Fruit fly (Drosophila melanogaster): ENCODE measurements around the gene CG6125.
A peak's percentile ranks its signal among the peaks of the same experiment; 100 is the strongest.

Gene CG6125

dm6 chr3R:15425638-15426487 lies 19.0 kb upstream of the CG6125 start:
- no peak for TF ChIP-seq CG12768 (GFP tag; optimal IDR thresholded peaks at IDR 0.05)
- TF ChIP-seq bab1 (GFP tag; optimal IDR thresholded peaks at IDR 0.05): no peak
- no peak for TF ChIP-seq ovo (GFP tag; optimal IDR thresholded peaks at IDR 0.05)
- TF ChIP-seq CG14711 (tag; optimal IDR thresholded peaks at IDR 0.05): no peak

- TF ChIP-seq CG7045 (GFP tag; optimal IDR thresholded peaks at IDR 0.05): no peak
- TF ChIP-seq CG5204 (GFP tag; optimal IDR thresholded peaks at IDR 0.05): no peak
- TF ChIP-seq cic (GFP tag; optimal IDR thresholded peaks at IDR 0.05): no peak
- no peak for TF ChIP-seq CG33017 (tag; optimal IDR thresholded peaks at IDR 0.05)
- no peak for TF ChIP-seq CG11617 (GFP tag; optimal IDR thresholded peaks at IDR 0.05)
- no peak for TF ChIP-seq CG14711 (tag; optimal IDR thresholded peaks at IDR 0.05)
- TF ChIP-seq pad (GFP tag; optimal IDR thresholded peaks at IDR 0.05): no peak
- TF ChIP-seq CG7101 (tag; optimal IDR thresholded peaks at IDR 0.05): no peak
- no peak for TF ChIP-seq bab1 (GFP tag; optimal IDR thresholded peaks at IDR 0.05)
- TF ChIP-seq cnc (optimal IDR thresholded peaks at IDR 0.05): no peak
- no peak for TF ChIP-seq tj (GFP tag; optimal IDR thresholded peaks at IDR 0.05)
- no peak for TF ChIP-seq toe (GFP tag; optimal IDR thresholded peaks at IDR 0.05)
- TF ChIP-seq CG1620 (GFP tag; optimal IDR thresholded peaks at IDR 0.05): no peak
- no peak for TF ChIP-seq CG12768 (GFP tag; optimal IDR thresholded peaks at IDR 0.05)
- TF ChIP-seq kay (GFP tag; ENCODE audit: borderline replicate concordance): no peak
- TF ChIP-seq Crg-1 (GFP tag; optimal IDR thresholded peaks at IDR 0.05): no peak
- TF ChIP-seq ovo (GFP tag; optimal IDR thresholded peaks at IDR 0.05): no peak
- no peak for TF ChIP-seq Hr96 (GFP tag; optimal IDR thresholded peaks at IDR 0.05)
- TF ChIP-seq Clk (GFP tag; optimal IDR thresholded peaks at IDR 0.05): no peak
Measured at dm6 chr3R:15424187-15424586, 17.3 kb upstream of the CG6125 start.

- TF ChIP-seq Hr96 (GFP tag; optimal IDR thresholded peaks at IDR 0.05) (no peak), CG33017 (tag; optimal IDR thresholded peaks at IDR 0.05) (no peak), bab1 (GFP tag; optimal IDR thresholded peaks at IDR 0.05) (no peak), CG7045 (GFP tag; optimal IDR thresholded peaks at IDR 0.05) (no peak), CG5204 (GFP tag; optimal IDR thresholded peaks at IDR 0.05) (no peak), CG7101 (tag; optimal IDR thresholded peaks at IDR 0.05) (no peak), toe (GFP tag; optimal IDR thresholded peaks at IDR 0.05) (no peak), Clk (GFP tag; optimal IDR thresholded peaks at IDR 0.05) (no peak), ovo (GFP tag; optimal IDR thresholded peaks at IDR 0.05) (no peak), CG1620 (GFP tag; optimal IDR thresholded peaks at IDR 0.05) (no peak), Crg-1 (GFP tag; optimal IDR thresholded peaks at IDR 0.05) (no peak), kay (GFP tag; ENCODE audit: borderline replicate concordance) (no peak), cic (GFP tag; optimal IDR thresholded peaks at IDR 0.05) (no peak), cnc (optimal IDR thresholded peaks at IDR 0.05) (no peak), Mnt (GFP tag; optimal IDR thresholded peaks at IDR 0.05) (no peak), CG11617 (GFP tag; optimal IDR thresholded peaks at IDR 0.05) (no peak), CG12768 (GFP tag; optimal IDR thresholded peaks at IDR 0.05) (no peak), tj (GFP tag; optimal IDR thresholded peaks at IDR 0.05) (no peak), pad (GFP tag; optimal IDR thresholded peaks at IDR 0.05) (no peak), CG14711 (tag; optimal IDR thresholded peaks at IDR 0.05) (no peak)
Measured at dm6 chr3R:15420375-15420931, 13.6 kb upstream of the CG6125 start.

- peak; percentile 11 for TF ChIP-seq CG7101 (tag; optimal IDR thresholded peaks at IDR 0.05)
- TF ChIP-seq CG12768 (GFP tag; optimal IDR thresholded peaks at IDR 0.05): no peak
- peak; percentile 0 for TF ChIP-seq CG11617 (GFP tag; optimal IDR thresholded peaks at IDR 0.05)
Measured at dm6 chr3R:15418824-15419530, 12.1 kb upstream of the CG6125 start.

- TF ChIP-seq CG5204 (GFP tag; optimal IDR thresholded peaks at IDR 0.05) (no peak), CG7045 (GFP tag; optimal IDR thresholded peaks at IDR 0.05) (no peak), cnc (optimal IDR thresholded peaks at IDR 0.05) (no peak), bab1 (GFP tag; optimal IDR thresholded peaks at IDR 0.05) (no peak), CG11617 (GFP tag; optimal IDR thresholded peaks at IDR 0.05) (no peak), Clk (GFP tag; optimal IDR thresholded peaks at IDR 0.05) (no peak), Crg-1 (GFP tag; optimal IDR thresholded peaks at IDR 0.05) (no peak), CG7101 (tag; optimal IDR thresholded peaks at IDR 0.05) (no peak), Hr96 (GFP tag; optimal IDR thresholded peaks at IDR 0.05) (no peak), CG14711 (tag; optimal IDR thresholded peaks at IDR 0.05) (no peak), ovo (GFP tag; optimal IDR thresholded peaks at IDR 0.05) (no peak), cic (GFP tag; optimal IDR thresholded peaks at IDR 0.05) (no peak)
Measured at dm6 chr3R:15417761-15418754, 11.2 kb upstream of the CG6125 start.

All from whole organism, adult.